Worm (Caenorhabditis elegans) whole organism, dauer: ENCODE results near the gene ZK154.5.

Source experiments
- unc-62 ChIP-seq: sonication (generic microtip); optimal IDR thresholded peaks from 2 replicates; lab custom pipeline; 2017; ENCODE audit warnings: missing biosample characterization, missing genetic modification reagents, missing genetic modification characterization

Gene ZK154.5

DNA sequence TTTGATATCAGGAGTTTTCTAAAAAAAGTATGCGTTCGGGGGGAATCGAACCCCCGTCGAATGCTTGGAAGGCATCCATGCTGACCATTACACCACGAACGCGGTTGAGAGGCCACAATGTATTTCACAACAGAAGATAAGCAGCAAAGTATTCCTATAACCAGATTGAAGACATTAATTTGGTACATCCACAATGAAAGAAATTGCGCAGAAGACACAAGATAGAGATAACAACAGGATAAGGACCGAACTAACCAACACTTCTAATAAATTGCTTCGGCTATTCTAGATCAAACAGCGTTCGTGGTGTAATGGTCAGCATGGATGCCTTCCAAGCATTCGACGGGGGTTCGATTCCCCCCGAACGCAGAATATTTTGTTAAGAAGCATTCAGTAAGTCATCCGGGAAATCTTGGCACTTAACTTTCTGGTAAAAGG, 6.6 kb upstream of the ZK154.5 start:
- TF ChIP-seq unc-62 (GFP tag; lab: Kevin White, UChicago): no peak

DNA sequence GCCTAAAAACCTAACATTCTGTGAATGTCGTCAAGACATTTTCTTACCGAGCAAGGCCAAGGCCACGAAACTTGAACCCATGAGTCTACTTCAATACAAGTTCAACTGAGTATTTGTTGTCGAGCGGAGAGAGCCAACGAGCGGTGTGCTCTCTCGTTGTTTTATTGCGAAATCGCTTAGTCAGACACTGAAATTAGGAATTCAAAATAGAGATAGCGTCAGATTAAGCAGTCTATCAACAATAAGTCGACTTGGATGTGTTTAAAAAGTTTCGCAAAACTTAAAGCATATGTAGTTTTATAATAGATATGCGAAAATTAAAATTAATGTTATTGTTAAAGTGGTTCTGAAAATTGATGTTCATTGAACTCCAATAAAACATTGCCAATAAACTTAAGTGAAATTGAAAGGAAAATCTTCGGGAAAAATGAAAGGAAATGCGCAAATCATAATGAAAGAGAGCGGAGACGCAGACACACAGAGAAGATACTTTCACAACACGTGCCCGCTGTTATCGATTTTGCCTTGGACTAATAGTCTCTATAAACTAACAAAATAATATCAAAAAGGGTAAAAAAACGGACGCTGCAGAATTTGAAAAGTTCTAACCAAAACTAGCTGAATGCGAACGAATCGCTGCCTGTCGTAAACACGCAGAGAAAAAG, 5.8 kb upstream of the ZK154.5 start, which contains the start of gene ZK154.6:
TSS of gene ZK154.6 (minus strand) at position 187 of the 665 bp plus-strand sequence.
- no peak for TF ChIP-seq unc-62 (GFP tag; lab: Kevin White, UChicago)

DNA sequence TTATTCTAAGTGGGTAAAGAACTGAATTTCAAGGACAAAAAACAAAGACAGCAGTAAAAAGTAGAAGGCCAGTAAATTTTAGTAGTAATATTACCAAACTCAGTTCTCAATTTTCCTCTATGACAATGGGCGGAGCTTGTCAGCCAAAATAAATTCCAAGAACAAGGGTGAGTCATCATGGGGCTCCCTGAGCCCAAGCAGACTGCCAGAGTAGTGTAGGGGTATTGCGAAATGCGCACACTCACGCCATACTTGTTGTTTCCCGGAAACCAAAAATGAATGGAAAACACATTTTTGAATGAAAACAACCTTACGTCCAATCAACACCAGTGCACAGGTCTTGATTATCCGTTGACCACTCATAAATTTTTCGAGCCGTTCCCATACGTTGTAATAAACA, 4.1 kb upstream of the ZK154.5 start:
- TF ChIP-seq unc-62 (GFP tag; lab: Kevin White, UChicago): no peak

DNA sequence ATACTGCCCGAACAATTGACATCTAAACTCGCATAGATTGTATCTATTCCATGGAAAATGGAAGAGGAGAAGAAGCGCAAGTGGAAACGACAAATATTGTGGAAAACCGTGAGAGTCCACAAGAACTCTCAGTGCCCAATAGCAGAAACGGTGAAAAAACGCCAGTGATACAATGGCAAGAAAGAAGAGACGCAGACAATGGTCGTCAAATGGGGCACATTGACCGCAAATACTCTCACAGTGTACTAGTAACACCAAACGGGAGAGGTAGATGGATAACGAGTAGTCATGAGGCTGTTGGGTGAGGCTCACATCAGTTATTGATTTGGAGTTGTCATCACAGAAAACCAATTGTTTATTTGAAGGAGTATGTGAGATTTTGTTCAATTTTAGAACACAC, 5.3 kb downstream of the ZK154.5 start, which contains the start of gene ZK154.4:
TSS of gene ZK154.4 (minus strand) at position 27 of the 400 bp plus-strand sequence.
- no peak for TF ChIP-seq unc-62 (GFP tag; lab: Kevin White, UChicago)

DNA sequence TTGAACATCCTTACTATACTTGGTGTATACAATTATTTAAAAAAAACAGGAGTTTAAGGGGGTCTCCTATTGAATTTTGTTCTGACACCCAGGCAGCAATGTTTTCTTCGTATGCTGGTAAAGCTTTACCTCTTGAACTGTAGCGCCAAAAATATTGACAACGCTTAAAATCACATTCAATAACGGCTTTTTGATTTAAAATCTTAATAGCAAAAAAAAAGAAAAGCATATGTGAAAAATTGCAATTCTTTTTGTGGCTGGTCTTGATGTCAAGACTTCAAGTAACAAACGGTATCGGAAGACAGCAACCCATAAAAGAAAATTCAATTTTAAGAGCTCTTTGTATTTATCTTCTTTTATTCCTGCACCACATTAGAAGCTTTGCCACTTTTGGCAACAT, 5.9 kb downstream of the ZK154.5 start:
- no peak for TF ChIP-seq unc-62 (GFP tag; lab: Kevin White, UChicago)

DNA sequence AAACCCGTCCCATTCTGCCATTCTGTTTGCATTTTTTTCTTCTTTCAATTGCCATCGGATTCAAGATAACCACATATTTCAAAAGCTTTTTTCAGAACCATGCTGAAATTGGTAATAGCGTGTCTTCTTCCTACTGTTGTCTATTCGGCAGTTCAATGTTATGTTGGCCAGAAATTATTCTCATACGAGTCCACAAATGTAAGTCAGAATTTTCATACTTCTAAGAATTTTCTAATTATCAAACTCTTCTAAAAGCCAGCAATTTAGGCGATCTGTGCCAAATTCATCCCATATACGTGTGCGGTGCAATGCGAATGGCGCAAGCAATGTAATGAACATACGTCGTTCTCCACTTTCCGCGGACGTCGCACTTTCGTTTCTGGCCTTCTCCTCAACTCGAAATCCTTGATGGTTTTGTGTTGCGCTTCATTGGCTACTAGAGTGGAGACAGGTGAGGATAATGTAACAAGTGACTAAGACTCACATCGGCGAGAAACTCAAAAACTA, 8.2 kb downstream of the ZK154.5 start, which contains the start of gene ZK154.1:
TSS of gene ZK154.1 (plus strand) at position 51 of the 507 bp plus-strand sequence.
- TF ChIP-seq unc-62 (GFP tag; lab: Kevin White, UChicago): no peak

DNA sequence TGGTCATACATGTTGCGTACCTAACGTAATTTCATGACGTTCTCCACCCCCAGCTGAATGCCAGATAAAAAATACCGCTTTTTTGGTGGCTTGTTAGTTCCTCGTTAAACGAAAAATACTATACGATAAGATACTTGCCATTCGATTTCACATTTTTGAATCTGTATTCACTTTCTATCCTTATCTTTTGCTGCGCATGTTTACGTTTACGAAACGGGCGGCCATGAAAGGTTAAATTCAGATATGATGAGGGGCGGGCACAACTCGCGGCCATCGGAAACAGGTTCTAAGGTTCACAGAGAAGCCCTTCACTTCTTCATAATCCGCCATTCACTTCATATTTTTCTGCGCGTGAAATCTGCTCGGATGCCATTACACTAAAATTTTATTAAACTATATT, 8.9 kb downstream of the ZK154.5 start:
- TF ChIP-seq unc-62 (GFP tag; lab: Kevin White, UChicago): no peak

DNA sequence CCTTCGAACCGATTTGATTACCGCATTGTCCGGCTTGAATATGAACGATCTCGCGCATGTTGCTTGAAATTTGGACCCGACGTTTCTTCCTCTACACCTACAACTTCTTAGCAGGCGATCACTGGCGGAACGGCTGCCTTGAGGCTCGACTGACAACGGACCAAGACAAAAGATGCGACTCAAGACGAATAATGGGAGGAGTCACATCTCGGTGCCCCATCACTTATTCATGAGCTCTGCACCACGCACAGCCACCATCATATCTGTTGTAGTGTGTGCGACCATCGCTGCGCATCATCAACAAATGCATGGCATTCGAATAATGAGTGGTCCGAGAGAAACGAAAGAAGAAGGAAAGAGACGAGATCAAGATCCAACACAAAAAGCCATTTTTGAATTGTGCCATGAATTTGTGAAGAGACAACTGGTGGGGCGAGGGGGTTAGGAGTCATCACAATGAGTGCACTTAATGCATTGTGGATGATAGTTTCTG, 11.2 kb downstream of the ZK154.5 start, which contains the start of gene mec-7:
TSS of gene mec-7 (minus strand) at position 181 of the 493 bp plus-strand sequence.
- TF ChIP-seq unc-62 (GFP tag; lab: Kevin White, UChicago): no peak

DNA sequence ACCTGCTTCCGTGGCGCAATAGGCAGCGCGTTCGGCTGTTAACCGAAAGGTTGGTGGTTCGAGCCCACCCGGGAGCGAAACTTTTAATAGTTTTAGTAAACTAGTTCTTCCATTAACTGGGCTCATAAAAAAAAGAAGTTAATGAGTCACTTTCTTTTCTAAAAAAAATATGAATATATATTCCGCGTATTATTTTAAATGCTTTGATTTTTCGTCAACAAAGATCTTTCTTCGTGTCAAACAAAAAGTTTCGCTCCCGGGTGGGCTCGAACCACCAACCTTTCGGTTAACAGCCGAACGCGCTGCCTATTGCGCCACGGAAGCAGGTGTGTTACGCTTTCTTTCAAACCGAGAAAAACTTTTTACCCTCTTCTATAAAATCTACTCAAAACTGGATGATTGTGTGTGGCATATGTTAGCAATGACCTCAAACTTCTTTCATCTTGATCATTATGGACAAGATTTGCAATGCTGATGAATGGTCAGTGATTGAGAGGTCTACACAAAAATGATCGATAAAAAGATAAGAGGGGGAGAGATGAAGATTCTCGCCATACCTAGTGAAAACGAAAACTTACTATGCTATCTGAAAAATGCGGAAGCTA, 13.9 kb downstream of the ZK154.5 start:
- TF ChIP-seq unc-62 (GFP tag; lab: Kevin White, UChicago): no peak

DNA sequence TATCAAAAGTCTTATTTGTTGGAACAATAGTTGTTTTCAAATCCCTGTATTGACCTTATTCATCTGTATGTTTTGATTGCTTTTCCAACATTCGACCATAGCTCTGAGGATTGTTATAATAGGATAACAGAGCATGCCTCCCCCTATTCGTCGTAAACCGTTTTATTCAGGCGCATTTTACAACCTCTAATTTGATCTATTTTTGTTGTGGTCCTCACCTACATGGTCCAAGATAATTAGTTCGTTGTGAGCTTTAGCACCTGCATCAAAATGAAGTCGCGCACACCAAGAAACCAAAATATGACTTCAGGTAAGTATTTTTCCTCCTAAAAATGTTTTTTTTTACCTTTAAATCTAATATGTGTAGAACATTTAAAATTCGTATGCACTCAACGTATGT, 35.0 kb downstream of the ZK154.5 start, which contains the start of gene deg-1:
TSS of gene deg-1 (plus strand) at position 301 of the 400 bp plus-strand sequence.
- TF ChIP-seq unc-62 (GFP tag; lab: Kevin White, UChicago): no peak

DNA sequence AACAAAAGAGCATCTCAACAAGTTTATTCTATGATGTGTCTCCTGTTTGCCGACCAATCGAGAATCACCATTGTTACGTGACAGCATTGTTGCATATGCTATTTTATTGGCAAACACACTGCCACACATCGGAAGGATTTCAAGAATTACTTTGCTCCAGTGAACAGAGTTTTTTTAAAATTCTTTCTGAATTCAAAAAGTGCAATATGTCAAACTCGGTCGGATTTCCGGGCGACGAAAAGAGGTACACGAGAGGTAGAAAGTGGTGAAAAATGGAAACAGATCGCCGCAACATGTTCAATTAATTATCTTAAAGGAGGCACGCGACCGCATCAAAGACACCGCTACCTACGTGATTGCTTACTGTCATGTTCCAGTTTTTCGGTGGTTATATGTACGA, 37.7 kb downstream of the ZK154.5 start:
- no peak for TF ChIP-seq unc-62 (GFP tag; lab: Kevin White, UChicago)

DNA sequence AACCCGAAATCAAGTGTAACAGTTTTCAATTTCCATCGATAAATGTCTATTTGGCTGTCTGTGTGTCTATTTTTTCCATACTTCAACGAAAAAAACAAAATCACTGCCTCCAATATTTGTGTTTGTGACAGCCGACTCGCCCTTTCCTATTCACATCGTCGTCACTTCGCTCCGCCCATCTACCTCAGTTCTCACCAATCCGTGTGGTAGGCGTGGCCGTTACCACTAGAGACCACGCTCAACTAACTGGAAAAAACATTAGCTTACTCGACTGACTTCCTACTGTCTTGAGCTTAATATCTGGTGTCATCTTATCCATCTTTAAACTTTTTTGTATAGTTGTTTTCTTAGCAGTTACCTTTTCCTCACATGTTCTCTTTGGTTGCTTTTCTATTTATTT, 42.3 kb downstream of the ZK154.5 start:
- TF ChIP-seq unc-62 (GFP tag; lab: Kevin White, UChicago): no peak

DNA sequence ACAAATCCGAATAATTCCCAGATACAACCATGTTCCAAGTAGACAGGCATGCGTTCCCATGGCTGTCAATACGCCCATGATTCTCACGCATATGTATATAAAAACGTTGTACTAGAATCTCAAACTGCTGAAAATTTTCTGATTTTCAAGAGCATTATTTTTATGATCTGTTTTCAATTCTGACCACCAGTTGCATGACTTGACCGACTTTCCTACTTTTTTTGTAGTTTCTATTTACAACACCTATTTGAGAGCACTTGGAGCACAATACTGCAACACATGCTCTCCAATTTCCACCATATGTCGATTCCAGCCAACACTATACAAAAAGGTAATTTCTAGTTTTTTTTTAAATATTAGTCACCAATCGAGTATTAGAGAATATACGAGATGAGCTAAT, 43.8 kb downstream of the ZK154.5 start, which contains the start of gene ref-2:
TSS of gene ref-2 (plus strand) at position 301 of the 400 bp plus-strand sequence.
- TF ChIP-seq unc-62 (GFP tag; lab: Kevin White, UChicago): no peak

DNA sequence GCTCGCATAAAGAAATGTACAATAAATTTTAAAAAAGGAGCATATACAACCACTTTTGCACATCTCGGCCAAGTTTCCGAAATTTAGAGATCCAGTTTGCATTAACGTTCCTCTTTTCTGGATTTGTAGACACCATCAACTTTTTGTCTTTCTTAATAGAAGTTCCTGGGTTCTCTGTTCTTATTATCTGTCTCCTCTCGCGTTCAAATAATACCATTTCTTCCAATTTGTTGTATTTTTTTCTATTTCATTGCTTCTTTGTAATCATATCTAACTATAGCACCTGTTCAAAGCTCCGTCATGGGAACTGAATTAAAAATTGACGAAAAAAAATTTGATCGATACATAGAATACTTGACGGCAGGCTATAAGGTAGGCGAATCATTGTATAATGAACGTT, 48.4 kb downstream of the ZK154.5 start, which contains the start of gene K09F5.1:
TSS of gene K09F5.1 (plus strand) at position 301 of the 400 bp plus-strand sequence.
- no peak for TF ChIP-seq unc-62 (GFP tag; lab: Kevin White, UChicago)

DNA sequence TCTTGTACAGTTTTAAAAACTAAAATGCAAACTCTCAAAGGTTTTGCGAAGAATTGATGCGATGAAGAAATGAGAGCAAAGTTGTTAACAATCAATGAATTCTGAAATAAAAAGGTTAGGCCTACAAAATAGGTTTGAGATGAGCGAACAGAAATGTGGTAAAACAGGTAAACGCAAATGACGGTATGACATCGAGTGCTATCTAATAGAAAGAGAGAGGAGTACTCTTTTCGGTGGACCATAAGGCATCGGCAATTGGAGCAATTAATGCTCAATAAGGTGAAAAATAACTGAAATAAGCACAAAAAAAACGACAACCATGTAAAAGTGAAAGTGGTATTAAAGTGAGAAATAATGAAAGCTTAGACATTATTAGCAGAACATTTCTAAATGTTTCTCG, 51.6 kb downstream of the ZK154.5 start, which contains the start of gene set-12:
TSS of gene set-12 (minus strand) at position 101 of the 400 bp plus-strand sequence.
- TF ChIP-seq unc-62 (GFP tag; lab: Kevin White, UChicago): no peak

DNA sequence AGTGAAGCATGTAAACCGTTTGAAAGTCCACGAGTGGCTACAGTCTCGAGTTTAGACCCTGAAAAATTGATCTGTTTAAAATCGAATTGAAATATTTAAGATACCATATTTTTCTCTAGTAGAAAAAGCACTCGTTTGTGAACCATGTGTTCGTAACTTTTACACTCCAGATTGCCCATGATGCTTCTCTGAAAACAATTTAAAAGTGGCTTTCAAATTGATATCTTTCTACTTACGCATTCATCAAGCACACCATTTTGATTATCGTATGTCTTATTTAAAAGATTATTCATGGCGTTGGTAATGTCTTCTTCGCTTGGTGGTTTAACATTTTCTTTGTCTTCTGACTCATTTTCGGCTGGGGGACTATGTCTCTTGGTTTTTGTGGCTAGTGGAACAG, 54.2 kb downstream of the ZK154.5 start:
- TF ChIP-seq unc-62 (GFP tag; lab: Kevin White, UChicago): no peak
